Fruit fly (Drosophila melanogaster): Measurements from ENCODE around the gene CG17193.
A peak's percentile ranks its signal among the peaks of the same experiment; 100 is the strongest.

The CG17193 gene

DNA sequence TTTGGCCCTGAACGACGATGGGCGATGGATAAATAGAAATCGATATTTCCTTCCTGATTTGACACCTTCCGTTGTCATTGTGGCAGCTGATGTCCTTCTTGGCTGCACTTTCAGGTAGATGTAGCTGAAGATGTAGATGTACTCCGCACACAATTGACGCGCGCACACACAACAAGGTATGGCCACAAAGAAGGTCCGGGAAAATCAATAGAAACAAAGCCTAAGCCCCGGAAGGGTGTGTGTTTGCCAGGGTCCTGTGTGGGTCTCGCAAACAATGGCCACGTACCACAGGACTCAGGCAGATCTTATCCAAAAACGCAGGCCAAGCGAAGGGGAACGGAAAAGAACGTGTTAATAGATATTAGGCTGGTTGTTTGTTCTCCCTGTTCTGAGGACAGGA, 60.5 kb downstream of the CG17193 start:
- TF ChIP-seq CG17361 (GFP tag; IDR thresholded peaks at IDR 0.05) (no peak), CG14860 (GFP tag; IDR thresholded peaks at IDR 0.05; ENCODE audit: partially characterized antibody) (no peak), CG10274 (GFP tag; optimal IDR thresholded peaks at IDR 0.05) (no peak), kni (GFP tag; optimal IDR thresholded peaks at IDR 0.05) (peak; percentile 74), Dref (GFP tag; IDR thresholded peaks at IDR 0.05) (no peak), ash1 (GFP tag; optimal IDR thresholded peaks at IDR 0.05) (no peak), ara (GFP tag; IDR thresholded peaks at IDR 0.05) (no peak), MBD-R2 (GFP tag; IDR thresholded peaks at IDR 0.05) (no peak), twi (tag; optimal IDR thresholded peaks at IDR 0.05) (peak; percentile 71), inv (GFP tag; IDR thresholded peaks at IDR 0.05; ENCODE audit: partially characterized antibody) (no peak), CG32767 (GFP tag; IDR thresholded peaks at IDR 0.05) (no peak), crp (GFP tag; optimal IDR thresholded peaks at IDR 0.05) (no peak), Oaz (GFP tag; IDR thresholded peaks at IDR 0.05) (no peak), D (optimal IDR thresholded peaks at IDR 0.05) (peak; percentile 99), D (GFP tag; optimal IDR thresholded peaks at IDR 0.05) (peak; percentile 34), amos (GFP tag; IDR thresholded peaks at IDR 0.05; ENCODE audit: partially characterized antibody) (no peak), Gsc (GFP tag; IDR thresholded peaks at IDR 0.05) (no peak), CG2116 (GFP tag; optimal IDR thresholded peaks at IDR 0.05) (no peak), lov (optimal IDR thresholded peaks at IDR 0.05) (no peak), lov (GFP tag; IDR thresholded peaks at IDR 0.05) (no peak), Hr51 (GFP tag; optimal IDR thresholded peaks at IDR 0.05) (no peak), phol (tag; optimal IDR thresholded peaks at IDR 0.05) (no peak), CG1024 (GFP tag; IDR thresholded peaks at IDR 0.05) (no peak), CG7271 (tag; optimal IDR thresholded peaks at IDR 0.05) (peak; percentile 50), fd102C (GFP tag; optimal IDR thresholded peaks at IDR 0.05) (peak; percentile 19), Fer1 (GFP tag; optimal IDR thresholded peaks at IDR 0.05) (no peak), dmrt99B (tag; optimal IDR thresholded peaks at IDR 0.05) (no peak), zfh1 (GFP tag; IDR thresholded peaks at IDR 0.05) (no peak), CG42726 (GFP tag; IDR thresholded peaks at IDR 0.05; ENCODE audit: partially characterized antibody) (no peak), CG2120 (GFP tag; optimal IDR thresholded peaks at IDR 0.05) (no peak), hkb (optimal IDR thresholded peaks at IDR 0.05) (no peak), hkb (GFP tag; IDR thresholded peaks at IDR 0.05) (no peak), slbo (GFP tag; IDR thresholded peaks at IDR 0.05) (no peak), CG12942 (GFP tag; optimal IDR thresholded peaks at IDR 0.05) (no peak), BEAF-32 (GFP tag; optimal IDR thresholded peaks at IDR 0.05) (no peak), nerfin-1 (tag; optimal IDR thresholded peaks at IDR 0.05) (no peak), HLH4C (GFP tag; IDR thresholded peaks at IDR 0.05; ENCODE audit: partially characterized antibody) (no peak), pb (GFP tag; optimal IDR thresholded peaks at IDR 0.05) (no peak), sens (GFP tag) (no peak), lilli (GFP tag; optimal IDR thresholded peaks at IDR 0.05) (no peak), CG17568 (GFP tag; optimal IDR thresholded peaks at IDR 0.05) (no peak), CG9437 (GFP tag; optimal IDR thresholded peaks at IDR 0.05) (no peak), Ada2b (GFP tag; IDR thresholded peaks at IDR 0.05) (no peak), Hr3 (GFP tag; optimal IDR thresholded peaks at IDR 0.05) (no peak), sna (GFP tag; IDR thresholded peaks at IDR 0.05; ENCODE audit: partially characterized antibody) (no peak), CG3065 (GFP tag; optimal IDR thresholded peaks at IDR 0.05) (no peak), Med (GFP tag) (peak; percentile 1), zfh2 (GFP tag; optimal IDR thresholded peaks at IDR 0.05) (no peak), chinmo (GFP tag; IDR thresholded peaks at IDR 0.05; ENCODE audit: partially characterized antibody) (no peak), CG13894 (tag; optimal IDR thresholded peaks at IDR 0.05) (peak; percentile 33), CG15696 (tag; optimal IDR thresholded peaks at IDR 0.05) (peak; percentile 51), B-H2 (GFP tag; optimal IDR thresholded peaks at IDR 0.05) (no peak)

Measured in whole organism, embryonic.